Worm (Caenorhabditis elegans) whole organism, late embryonic: Measurements from ENCODE around the gene ctps-1.

Experiments used
- F13H6.1 ChIP-seq: sonication (generic microtip); optimal IDR thresholded peaks from 2 replicates; lab custom pipeline; 2016; ENCODE audit warnings: missing genetic modification characterization, missing compliant biosample characterization
- K09A11.1 ChIP-seq: sonication (generic microtip); optimal IDR thresholded peaks from 2 replicates; lab custom pipeline; 2017; ENCODE audit warnings: antibody characterized with exemption, mild to moderate bottlenecking, missing genetic modification characterization, missing compliant biosample characterization; ENCODE audit not compliant: insufficient read depth
- T23F11.4 ChIP-seq: fragments of 200-800 bp; sonication (Bioruptor generic); optimal IDR thresholded peaks from 2 replicates; lab custom pipeline; 2018; ENCODE audit warnings: mild to moderate bottlenecking, missing genetic modification characterization, missing compliant biosample characterization
- ahr-1 ChIP-seq: sonication (generic microtip); optimal IDR thresholded peaks from 2 replicates; lab custom pipeline; 2016; ENCODE audit warnings: missing genetic modification characterization, missing compliant biosample characterization
- ceh-14 ChIP-seq: sonication (generic microtip); optimal IDR thresholded peaks from 2 replicates; lab custom pipeline; 2016; ENCODE audit warnings: missing genotype, missing genetic modification characterization, missing compliant biosample characterization
- ceh-19 ChIP-seq: fragments of 200-800 bp; sonication (Bioruptor generic); optimal IDR thresholded peaks from 2 replicates; lab custom pipeline; 2018; ENCODE audit warnings: mild to moderate bottlenecking, missing genetic modification characterization, missing compliant biosample characterization
- ceh-2 ChIP-seq: sonication (generic microtip); optimal IDR thresholded peaks from 2 replicates; lab custom pipeline; 2016; ENCODE audit warnings: missing genotype, missing genetic modification characterization, missing compliant biosample characterization
- ceh-22 ChIP-seq: sonication (generic microtip); optimal IDR thresholded peaks from 2 replicates; lab custom pipeline; 2017; ENCODE audit warnings: missing biosample characterization, missing genetic modification characterization
- ceh-30 ChIP-seq: fragments of 150-350 bp; optimal IDR thresholded peaks from 2 replicates; lab custom pipeline; 2014; ENCODE audit warnings: missing biosample characterization, missing genetic modification characterization
- ceh-31 ChIP-seq: sonication (generic microtip); optimal IDR thresholded peaks from 2 replicates; lab custom pipeline; 2016; ENCODE audit warnings: missing genetic modification characterization, missing compliant biosample characterization
- ceh-48 ChIP-seq: sonication (generic microtip); optimal IDR thresholded peaks from 2 replicates; lab custom pipeline; 2016; ENCODE audit warnings: missing genetic modification characterization, inconsistent platforms, missing compliant biosample characterization
- ceh-6 ChIP-seq: fragments of 200-800 bp; sonication (Bioruptor generic); optimal IDR thresholded peaks from 2 replicates; lab custom pipeline; 2018; ENCODE audit warnings: mild to moderate bottlenecking, missing genetic modification characterization, missing compliant biosample characterization
- ceh-9 ChIP-seq: sonication (generic microtip); optimal IDR thresholded peaks from 2 replicates; lab custom pipeline; 2016; ENCODE audit warnings: mild to moderate bottlenecking, missing genetic modification characterization, inconsistent platforms, missing compliant biosample characterization
- dmd-4 ChIP-seq: sonication (generic microtip); optimal IDR thresholded peaks from 2 replicates; lab custom pipeline; 2016; ENCODE audit warnings: borderline replicate concordance, missing genetic modification characterization, missing compliant biosample characterization
- dve-1 ChIP-seq: sonication (generic microtip); optimal IDR thresholded peaks from 2 replicates; lab custom pipeline; 2017; ENCODE audit warnings: antibody characterized with exemption, mild to moderate bottlenecking, missing genetic modification characterization, missing compliant biosample characterization
- elt-2 ChIP-seq: sonication (generic microtip); optimal IDR thresholded peaks from 2 replicates; lab custom pipeline; 2016; ENCODE audit warnings: missing genetic modification reagents, missing genetic modification characterization, missing compliant biosample characterization
- ets-4 ChIP-seq: sonication (generic microtip); optimal IDR thresholded peaks from 2 replicates; lab custom pipeline; 2016; ENCODE audit warnings: missing genetic modification characterization, missing compliant biosample characterization
- hlh-13 ChIP-seq: fragments of 200-800 bp; sonication (Bioruptor generic); optimal IDR thresholded peaks from 2 replicates; lab custom pipeline; 2018; ENCODE audit warnings: mild to moderate bottlenecking, missing genetic modification characterization, missing compliant biosample characterization
- hlh-15 ChIP-seq: sonication (generic microtip); optimal IDR thresholded peaks from 2 replicates; lab custom pipeline; 2016; ENCODE audit warnings: missing genetic modification characterization, missing compliant biosample characterization
- hlh-8 ChIP-seq: sonication (generic microtip); optimal IDR thresholded peaks from 2 replicates; lab custom pipeline; 2016; ENCODE audit warnings: missing genotype, missing genetic modification characterization, missing compliant biosample characterization
- lim-6 ChIP-seq: sonication (generic microtip); optimal IDR thresholded peaks from 2 replicates; lab custom pipeline; 2016; ENCODE audit warnings: missing genetic modification characterization, missing compliant biosample characterization
- lin-11 ChIP-seq: fragments of 200-800 bp; sonication (Bioruptor generic); optimal IDR thresholded peaks from 2 replicates; lab custom pipeline; 2018; ENCODE audit warnings: mild to moderate bottlenecking, missing genetic modification characterization, missing compliant biosample characterization
- madf-2 ChIP-seq: sonication (generic microtip); optimal IDR thresholded peaks from 2 replicates; lab custom pipeline; 2017; ENCODE audit warnings: missing genetic modification characterization, missing compliant biosample characterization
- nfya-1 ChIP-seq: sonication (generic microtip); optimal IDR thresholded peaks from 2 replicates; lab custom pipeline; 2017; ENCODE audit warnings: missing genetic modification characterization, mild to moderate bottlenecking, missing compliant biosample characterization, antibody characterized with exemption, moderate library complexity
- nhr-232 ChIP-seq: sonication (generic microtip); optimal IDR thresholded peaks from 2 replicates; lab custom pipeline; 2016; ENCODE audit warnings: missing genetic modification characterization, missing compliant biosample characterization
- npax-4 ChIP-seq: sonication (generic microtip); optimal IDR thresholded peaks from 2 replicates; lab custom pipeline; 2016; ENCODE audit warnings: missing genetic modification characterization, missing compliant biosample characterization
- pag-3 ChIP-seq: sonication (generic microtip); optimal IDR thresholded peaks from 2 replicates; lab custom pipeline; 2016; ENCODE audit warnings: missing compliant biosample characterization, missing genetic modification characterization, borderline replicate concordance
- pat-9 ChIP-seq: fragments of 200-800 bp; sonication (Bioruptor generic); optimal IDR thresholded peaks from 2 replicates; lab custom pipeline; 2018; ENCODE audit warnings: mild to moderate bottlenecking, missing genetic modification characterization, moderate library complexity, missing compliant biosample characterization
- pax-1 ChIP-seq: fragments of 150-350 bp; optimal IDR thresholded peaks from 2 replicates; lab custom pipeline; 2014; ENCODE audit warnings: missing biosample characterization, missing genetic modification characterization
- pha-4 ChIP-seq: fragments of 150-350 bp; optimal IDR thresholded peaks from 2 replicates; lab custom pipeline; 2018; ENCODE audit warnings: missing biosample characterization, missing genetic modification reagents, missing genetic modification characterization
- sdc-2 ChIP-seq: sonication (generic microtip); optimal IDR thresholded peaks from 2 replicates; lab custom pipeline; 2016; ENCODE audit warnings: missing genotype, missing genetic modification characterization, missing compliant biosample characterization
- sox-4 ChIP-seq: sonication (generic microtip); optimal IDR thresholded peaks from 2 replicates; lab custom pipeline; 2017; ENCODE audit warnings: mild to moderate bottlenecking, missing genetic modification characterization, inconsistent platforms, missing compliant biosample characterization
- tbx-2 ChIP-seq: sonication (generic microtip); optimal IDR thresholded peaks from 2 replicates; lab custom pipeline; 2016; ENCODE audit warnings: missing genetic modification characterization, missing compliant biosample characterization
- unc-3 ChIP-seq, 2 experiments: fragments of 200-800 bp in 1 of 2; sonication (Bioruptor generic) in 1 of 2; sonication (generic microtip) in 1 of 2; conservative IDR thresholded peaks in 1 of 2; optimal IDR thresholded peaks in 1 of 2; 2 replicates each; pipeline versions ENCODE4 v1.3.6 to Lab custom; 2016 to 2022; ENCODE audit warnings: missing compliant biosample characterization in 2 of 2, missing genetic modification characterization in 2 of 2, missing genetic modification reagents in 1 of 2
- unc-42 ChIP-seq: sonication (generic microtip); optimal IDR thresholded peaks from 2 replicates; lab custom pipeline; 2016; ENCODE audit warnings: missing genotype, missing genetic modification characterization, missing compliant biosample characterization
- unc-55 ChIP-seq: sonication (generic microtip); optimal IDR thresholded peaks from 2 replicates; lab custom pipeline; 2017; ENCODE audit warnings: missing biosample characterization, missing genetic modification reagents, missing genetic modification characterization
- ztf-16 ChIP-seq: sonication (generic microtip); optimal IDR thresholded peaks from 2 replicates; lab custom pipeline; 2017; ENCODE audit warnings: missing genetic modification characterization, missing compliant biosample characterization

ctps-1 gene

DNA sequence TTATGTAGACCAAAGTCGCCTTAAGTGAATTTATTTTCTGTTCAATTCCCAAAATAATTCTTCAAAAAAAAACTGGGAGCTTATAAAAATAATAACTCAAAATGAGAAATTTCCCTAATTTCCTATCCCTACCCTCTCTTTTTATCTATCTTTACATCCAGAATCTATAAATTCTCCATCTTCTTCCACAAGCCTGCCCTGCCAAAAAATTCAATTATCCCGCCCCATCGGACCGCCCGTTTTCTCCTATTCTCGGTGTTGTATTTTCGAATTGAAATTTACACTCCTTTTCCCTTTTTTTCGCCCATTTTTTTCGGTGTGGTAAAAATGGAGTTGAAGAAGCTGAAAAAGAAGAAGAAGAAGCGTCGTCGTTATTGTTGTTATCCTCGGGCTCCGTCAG is 45.2 kb upstream of the ctps-1 start:
- TF ChIP-seq nhr-232 (tag; lab: Kevin White, UChicago): no peak
- TF ChIP-seq unc-42 (tag; lab: Kevin White, UChicago): peak; percentile 82
- TF ChIP-seq dve-1 (tag; lab: Kevin White, UChicago): no peak
- TF ChIP-seq pat-9 (tag; lab: Kevin White, UChicago): no peak
- TF ChIP-seq sdc-2 (tag; lab: Kevin White, UChicago): no peak
- TF ChIP-seq ets-4 (tag; lab: Kevin White, UChicago): no peak
- no peak for TF ChIP-seq unc-55 (GFP tag; lab: Kevin White, UChicago)
- no peak for TF ChIP-seq tbx-2 (tag; lab: Kevin White, UChicago)
- TF ChIP-seq ceh-31 (tag; lab: Kevin White, UChicago): peak; percentile 16
- TF ChIP-seq, all 69 proteins: peak for 2

DNA sequence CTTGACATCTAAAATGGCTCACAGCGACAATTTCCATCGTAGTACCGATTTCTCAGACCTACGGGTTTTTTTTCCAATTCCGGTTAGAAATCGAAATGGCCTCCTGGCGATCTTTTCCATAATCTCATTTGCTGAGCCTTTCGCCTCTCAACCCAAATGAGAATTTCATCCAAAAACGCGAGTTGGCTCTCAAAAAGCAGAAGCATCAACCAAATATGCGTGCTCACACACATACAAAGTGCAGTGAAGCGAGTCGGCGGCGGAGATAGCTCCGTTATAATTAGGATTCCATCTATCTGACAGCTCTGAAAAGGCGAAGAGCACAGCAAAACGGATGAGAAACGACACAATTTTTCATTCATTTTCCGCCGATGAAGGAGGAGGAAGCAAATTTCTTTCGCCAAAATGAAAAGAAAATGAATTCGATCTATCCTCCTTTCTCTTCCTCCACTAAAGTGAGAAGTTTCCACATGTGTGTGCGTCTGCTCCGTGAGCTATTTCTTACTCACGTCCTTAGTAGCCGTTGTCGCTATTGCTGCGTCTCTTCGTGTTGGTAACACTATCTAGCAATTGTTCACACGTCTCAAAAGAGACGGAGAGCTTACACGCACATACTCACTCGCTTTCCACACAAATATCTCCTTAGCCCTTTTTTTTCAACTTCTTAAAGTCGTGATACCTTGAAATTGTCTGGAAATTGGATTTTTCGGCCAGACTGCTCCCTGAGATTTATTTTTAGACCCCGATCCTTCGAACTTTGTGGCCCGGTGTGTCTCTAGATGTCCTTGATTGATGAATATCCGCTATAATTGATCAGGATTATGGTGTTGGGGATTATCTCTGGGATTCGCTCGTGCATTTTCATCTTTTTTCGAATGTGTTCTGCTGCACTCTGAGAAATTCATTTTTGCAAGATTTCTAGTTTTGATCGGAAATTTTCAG is 42.3 kb upstream of the ctps-1 start:
- TF ChIP-seq ceh-30 (tag; lab: Kevin White, UChicago) (no peak), ceh-31 (tag; lab: Kevin White, UChicago) (peak; percentile 35), unc-42 (tag; lab: Kevin White, UChicago) (peak; percentile 38), tbx-2 (tag; lab: Kevin White, UChicago) (no peak), ceh-14 (peak; percentile 61), nfya-1 (tag; lab: Kevin White, UChicago) (no peak), ceh-19 (no peak), hlh-15 (no peak), pax-1 (tag; lab: Kevin White, UChicago) (no peak), hlh-8 (tag; lab: Kevin White, UChicago) (no peak), pag-3 (tag; lab: Kevin White, UChicago) (no peak), madf-2 (tag; lab: Kevin White, UChicago) (no peak)
- TF ChIP-seq, all 69 proteins: peak for 3

DNA sequence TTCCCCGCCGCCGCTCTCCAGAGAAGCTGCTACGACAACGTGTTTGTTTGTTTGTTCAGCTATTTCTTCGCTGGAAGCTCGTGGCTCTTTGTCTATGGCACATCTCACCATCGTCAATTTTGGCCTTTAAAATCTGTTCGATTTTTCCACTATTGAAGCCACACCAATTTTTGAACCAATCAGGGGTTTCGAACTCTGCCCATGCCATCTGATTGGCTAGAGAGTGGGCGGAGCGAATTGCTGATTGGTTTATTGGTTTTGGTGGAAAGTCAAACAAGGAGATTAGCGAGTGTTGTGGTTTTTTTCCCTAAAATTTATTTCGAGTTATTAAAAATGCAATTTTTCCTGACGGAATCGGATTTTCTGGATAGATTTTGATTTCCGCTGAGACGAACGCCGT is 38.5 kb upstream of the ctps-1 start:
- TF ChIP-seq T23F11.4 (no peak), nfya-1 (tag; lab: Kevin White, UChicago) (peak; percentile 71), sox-4 (no peak)
- TF ChIP-seq, all 69 proteins: peak for 1

DNA sequence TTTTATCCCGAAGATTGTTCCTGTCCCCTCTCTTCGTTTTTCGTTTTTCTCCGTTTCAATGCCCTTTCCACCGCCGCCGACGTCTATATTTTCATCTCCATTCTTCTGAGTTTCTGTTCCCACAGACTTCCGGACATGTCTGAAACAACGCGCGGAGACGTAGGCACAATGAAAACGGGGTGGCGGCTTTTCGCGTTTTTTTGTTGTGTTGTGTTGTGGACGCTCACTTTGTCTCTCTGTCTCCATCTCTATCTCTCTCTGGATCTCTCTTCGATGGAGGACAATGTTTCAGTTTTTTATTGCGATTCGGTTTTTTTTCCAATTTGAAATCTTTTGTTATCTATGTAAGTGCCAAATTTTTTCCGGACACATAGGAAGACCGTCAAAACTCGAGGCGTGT is 34.7 kb upstream of the ctps-1 start:
- TF ChIP-seq ceh-22 (tag; lab: Kevin White, UChicago) (no peak), sox-4 (no peak), ceh-9 (no peak), ceh-30 (tag; lab: Kevin White, UChicago) (no peak)

DNA sequence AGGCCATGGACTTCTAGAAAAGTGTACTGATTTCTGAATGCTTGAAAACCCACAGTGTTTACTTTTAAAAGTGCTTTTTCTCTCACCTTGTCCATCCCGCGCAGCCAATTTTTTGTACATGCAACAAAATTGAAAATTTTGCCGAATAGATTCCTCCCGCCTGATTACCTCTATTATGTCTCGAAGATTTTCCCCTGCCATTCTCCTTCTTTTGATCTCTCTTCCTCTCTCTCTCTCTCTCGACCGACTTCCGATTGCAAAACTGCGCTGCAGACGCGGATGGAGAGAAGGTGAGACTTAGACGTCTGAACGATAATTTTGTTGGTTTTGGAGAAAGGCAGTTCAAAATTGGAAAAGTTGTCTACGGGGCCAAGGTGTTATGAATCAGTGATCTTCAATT is 20.2 kb upstream of the ctps-1 start:
- no peak for TF ChIP-seq nhr-232 (tag; lab: Kevin White, UChicago)
- TF ChIP-seq ceh-6: no peak
- no peak for TF ChIP-seq ceh-48
- no peak for TF ChIP-seq ztf-16 (tag; lab: Kevin White, UChicago)
- no peak for TF ChIP-seq hlh-13
- TF ChIP-seq tbx-2 (tag; lab: Kevin White, UChicago): no peak

- no peak for TF ChIP-seq ceh-2 (tag; lab: Kevin White, UChicago)
These were observed 16.0 kb upstream of the ctps-1 start for ce11 chrV:16778540-16779280.

ce11 chrV:16779281-16779597 is 15.4 kb upstream of the ctps-1 start:
- TF ChIP-seq npax-4 (tag; lab: Kevin White, UChicago) (no peak), tbx-2 (tag; lab: Kevin White, UChicago) (no peak), F13H6.1 (no peak), ahr-1 (tag; lab: Kevin White, UChicago) (no peak), nhr-232 (tag; lab: Kevin White, UChicago) (no peak), K09A11.1 (tag; lab: Kevin White, UChicago) (no peak), ets-4 (tag; lab: Kevin White, UChicago) (no peak), elt-2 (no peak), ceh-19 (no peak), unc-3 (GFP tag; conservative IDR thresholded peaks at IDR 0.05; lab: Robert Waterston, UW) (no peak), unc-3 (tag; optimal IDR thresholded peaks at IDR 0.05; lab: Kevin White, UChicago) (no peak), pha-4 (no peak), dmd-4 (no peak), lin-11 (no peak), lim-6 (tag; lab: Kevin White, UChicago) (no peak)
